Fruit fly (Drosophila melanogaster) whole organism, wandering third instar larva: ENCODE data around the gene CG18265.

Source experiments
- CrebA ChIP-seq: fragments of 200-800 bp; sonication (Bioruptor generic); optimal IDR thresholded peaks from 2 replicates; lab custom pipeline; 2016; ENCODE audit warnings: missing biosample characterization, mild to moderate bottlenecking, missing genetic modification characterization, borderline replicate concordance
- GATAd ChIP-seq: sonication (Bioruptor generic); optimal IDR thresholded peaks from 2 replicates; lab custom pipeline; 2016; ENCODE audit warnings: missing biosample characterization, missing genetic modification characterization
- HLH106 ChIP-seq: fragments of 200-800 bp; optimal IDR thresholded peaks from 3 replicates; lab custom pipeline; 2019; ENCODE audit warnings: missing biosample characterization, mild to moderate bottlenecking, missing genetic modification characterization, moderate library complexity
- Hnf4 ChIP-seq: fragments of 200-800 bp; sonication (Bioruptor generic); optimal IDR thresholded peaks from 2 replicates; lab custom pipeline; 2016; ENCODE audit warnings: missing biosample characterization, mild to moderate bottlenecking, missing genetic modification characterization
- Hr78 ChIP-seq: fragments of >200 bp; optimal IDR thresholded peaks from 2 replicates; lab custom pipeline; 2017; ENCODE audit warnings: missing biosample characterization, missing genetic modification characterization
- Hr83 ChIP-seq: fragments of 200-300 bp; sonication (Bioruptor generic); optimal IDR thresholded peaks from 2 replicates; lab custom pipeline; 2016; ENCODE audit warnings: missing biosample characterization, mild to moderate bottlenecking, missing genetic modification characterization, moderate library complexity; ENCODE audit not compliant: poor library complexity, severe bottlenecking
- Mio ChIP-seq: sonication (Bioruptor generic); optimal IDR thresholded peaks from 2 replicates; lab custom pipeline; 2016; ENCODE audit warnings: missing biosample characterization, missing genetic modification characterization
- OdsH ChIP-seq: fragments of 200-800 bp; sonication (Bioruptor generic); optimal IDR thresholded peaks from 2 replicates; lab custom pipeline; 2016; ENCODE audit warnings: missing biosample characterization, mild to moderate bottlenecking, missing genetic modification characterization
- Rel ChIP-seq, 2 experiments: fragments of 200-800 bp; sonication (Bioruptor generic) in 1 of 2; optimal IDR thresholded peaks; 2 replicates in 1 of 2; 3 replicates in 1 of 2; lab custom pipeline; 2016 to 2019; ENCODE audit warnings: mild to moderate bottlenecking in 2 of 2, missing biosample characterization in 2 of 2, missing genetic modification characterization in 2 of 2, moderate library complexity in 1 of 2
- Sp1 ChIP-seq: fragments of 200-800 bp; sonication (Bioruptor generic); optimal IDR thresholded peaks from 3 replicates; lab custom pipeline; 2019; ENCODE audit warnings: missing biosample characterization, mild to moderate bottlenecking, missing genetic modification characterization, moderate library complexity
- Vsx2 ChIP-seq: fragments of 200-300, 225-300 bp; sonication (Bioruptor generic); optimal IDR thresholded peaks from 2 replicates; lab custom pipeline; 2018; ENCODE audit warnings: missing biosample characterization, missing genetic modification characterization; ENCODE audit not compliant: partially characterized antibody
- br ChIP-seq: fragments of 200-800 bp; sonication (Bioruptor generic); optimal IDR thresholded peaks from 2 replicates; lab custom pipeline; 2016; ENCODE audit warnings: missing biosample characterization, missing genetic modification characterization
- brk ChIP-seq: fragments of 200-800 bp; sonication (Bioruptor generic); optimal IDR thresholded peaks from 2 replicates; lab custom pipeline; 2016; ENCODE audit warnings: missing biosample characterization, mild to moderate bottlenecking, missing genetic modification characterization
- dl ChIP-seq, 2 experiments: fragments of 175-275, 200-275 bp in 1 of 2; fragments of 200-275 bp in 1 of 2; sonication (Bioruptor generic); optimal IDR thresholded peaks; lab custom pipeline; 2018; ENCODE audit warnings: mild to moderate bottlenecking in 2 of 2, missing biosample characterization in 2 of 2, missing genetic modification characterization in 2 of 2, moderate library complexity in 2 of 2; ENCODE audit not compliant: partially characterized antibody in 2 of 2, insufficient read depth in 1 of 2
- dmrt93B ChIP-seq: fragments of 200-800 bp; sonication (Bioruptor generic); optimal IDR thresholded peaks from 2 replicates; lab custom pipeline; 2018; ENCODE audit warnings: missing biosample characterization, mild to moderate bottlenecking, missing genetic modification characterization
- ey ChIP-seq: fragments of 200-800 bp; sonication (Bioruptor generic); optimal IDR thresholded peaks from 2 replicates; lab custom pipeline; 2016; ENCODE audit warnings: missing biosample characterization, missing genetic modification characterization
- foxo ChIP-seq, 2 experiments: fragments of 200-800 bp; sonication (Bioruptor generic); optimal IDR thresholded peaks; 2 replicates in 1 of 2; 3 replicates in 1 of 2; lab custom pipeline; 2016 to 2017; ENCODE audit warnings: missing biosample characterization in 2 of 2, missing genetic modification characterization in 2 of 2
- fru ChIP-seq: fragments of 200-800 bp; sonication (Bioruptor generic); optimal IDR thresholded peaks from 3 replicates; lab custom pipeline; 2016; ENCODE audit warnings: missing biosample characterization, mild to moderate bottlenecking, missing genetic modification characterization
- h ChIP-seq: fragments of 200-800 bp; sonication (Bioruptor generic); optimal IDR thresholded peaks from 3 replicates; lab custom pipeline; 2016; ENCODE audit warnings: missing biosample characterization, mild to moderate bottlenecking, missing genetic modification characterization
- jim ChIP-seq: fragments of 175-275, 200-325 bp; sonication (Bioruptor generic); optimal IDR thresholded peaks from 2 replicates; lab custom pipeline; 2016; ENCODE audit warnings: missing biosample characterization, mild to moderate bottlenecking, missing genetic modification characterization
- lola ChIP-seq: fragments of >200 bp; optimal IDR thresholded peaks from 2 replicates; lab custom pipeline; 2017; ENCODE audit warnings: missing biosample characterization, missing genetic modification characterization
- psq ChIP-seq: fragments of 200-800 bp; sonication (Bioruptor generic); optimal IDR thresholded peaks from 3 replicates; lab custom pipeline; 2017; ENCODE audit warnings: missing biosample characterization, mild to moderate bottlenecking, missing genetic modification characterization, moderate library complexity
- rgr ChIP-seq: fragments of 200-800 bp; sonication (Bioruptor generic); optimal IDR thresholded peaks from 3 replicates; lab custom pipeline; 2016; ENCODE audit warnings: missing biosample characterization, mild to moderate bottlenecking, missing genetic modification characterization
- sage ChIP-seq: fragments of 200-800 bp; sonication (Bioruptor generic); optimal IDR thresholded peaks from 2 replicates; lab custom pipeline; 2016; ENCODE audit warnings: missing biosample characterization, mild to moderate bottlenecking, missing genetic modification characterization
- sv ChIP-seq: fragments of 200-800 bp; sonication (Bioruptor generic); optimal IDR thresholded peaks from 3 replicates; lab custom pipeline; 2016; ENCODE audit warnings: missing biosample characterization, missing genetic modification characterization
- tai ChIP-seq: sonication (Bioruptor generic); optimal IDR thresholded peaks from 2 replicates; lab custom pipeline; 2016; ENCODE audit warnings: missing biosample characterization, missing genetic modification characterization
- woc ChIP-seq: sonication (Bioruptor generic); optimal IDR thresholded peaks from 2 replicates; lab custom pipeline; 2016; ENCODE audit warnings: missing biosample characterization, mild to moderate bottlenecking, missing genetic modification characterization

CG18265 gene

dm6 chr3L:17494541-17494940, 55.3 kb downstream of the CG18265 start, which contains the start of gene edin:
Gene edin (plus strand): TSS chr3L:17494880.
- no peak for TF ChIP-seq Rel (GFP tag; optimal IDR thresholded peaks at IDR 0.05; lab: Kevin White, UChicago)
- TF ChIP-seq Rel (tag; optimal IDR thresholded peaks at IDR 0.05; lab: Kevin White, UChicago) = peak; percentile 99
- TF ChIP-seq sage = no peak

- TF ChIP-seq Mio (GFP tag; lab: Kevin White, UChicago) (no peak), h (peak; percentile 59), tai (GFP tag; lab: Kevin White, UChicago) (peak; percentile 50), fru (GFP tag; lab: Kevin White, UChicago) (peak; percentile 70), sv (peak; percentile 3), Vsx2 (no peak), foxo (GFP tag; optimal IDR thresholded peaks at IDR 0.05; lab: Kevin White, UChicago) (peak in 1 of 2 experiments; percentile 62), OdsH (GFP tag; lab: Kevin White, UChicago) (peak; percentile 55), woc (peak; percentile 70), psq (GFP tag; lab: Kevin White, UChicago) (peak; percentile 53), Hr83 (GFP tag; lab: Kevin White, UChicago) (no peak), Rel (GFP tag; optimal IDR thresholded peaks at IDR 0.05; lab: Kevin White, UChicago) (no peak), Rel (tag; optimal IDR thresholded peaks at IDR 0.05; lab: Kevin White, UChicago) (peak; percentile 75), rgr (GFP tag; lab: Kevin White, UChicago) (peak; percentile 62), lola (GFP tag; lab: Kevin White, UChicago) (no peak), Sp1 (peak; percentile 52), brk (GFP tag; lab: Kevin White, UChicago) (peak; percentile 14), HLH106 (tag; lab: Kevin White, UChicago) (peak; percentile 56), Hnf4 (GFP tag; lab: Kevin White, UChicago) (peak; percentile 1), ey (GFP tag; lab: Kevin White, UChicago) (peak; percentile 73), dmrt93B (GFP tag; lab: Kevin White, UChicago) (peak; percentile 32), br (GFP tag; lab: Kevin White, UChicago) (peak; percentile 74)
- TF ChIP-seq, all 38 proteins: peak for 17
Measured at dm6 chr3L:17495266-17495961, 56.2 kb downstream of the CG18265 start.

dm6 chr3L:17496012-17496411, 56.8 kb downstream of the CG18265 start:
- TF ChIP-seq br (GFP tag; lab: Kevin White, UChicago) = no peak
- TF ChIP-seq Hnf4 (GFP tag; lab: Kevin White, UChicago) = no peak
- TF ChIP-seq foxo (GFP tag; optimal IDR thresholded peaks at IDR 0.05; lab: Kevin White, UChicago) = no peak
- TF ChIP-seq dl (GFP tag; optimal IDR thresholded peaks at IDR 0.05; lab: Kevin White, UChicago; ENCODE audit: insufficient read depth in 1 of 2, partially characterized antibody in 2 of 2) = no peak
- TF ChIP-seq OdsH (GFP tag; lab: Kevin White, UChicago) = no peak
- TF ChIP-seq Hr83 (GFP tag; lab: Kevin White, UChicago) = no peak
- TF ChIP-seq brk (GFP tag; lab: Kevin White, UChicago) = no peak
- TF ChIP-seq Hr78 = no peak
- no peak for TF ChIP-seq jim (GFP tag; lab: Kevin White, UChicago)
- TF ChIP-seq rgr (GFP tag; lab: Kevin White, UChicago) = no peak
- no peak for TF ChIP-seq ey (GFP tag; lab: Kevin White, UChicago)
- no peak for TF ChIP-seq Mio (GFP tag; lab: Kevin White, UChicago)
- TF ChIP-seq CrebA (GFP tag; lab: Kevin White, UChicago) = no peak
- no peak for TF ChIP-seq woc
- TF ChIP-seq psq (GFP tag; lab: Kevin White, UChicago) = no peak
- no peak for TF ChIP-seq sv
- no peak for TF ChIP-seq GATAd (GFP tag; lab: Kevin White, UChicago)

- TF ChIP-seq woc (no peak), rgr (GFP tag; lab: Kevin White, UChicago) (peak; percentile 12), fru (GFP tag; lab: Kevin White, UChicago) (peak; percentile 41), h (peak; percentile 24)
- TF ChIP-seq, all 38 proteins: peak for 3
Measured at dm6 chr3L:17496871-17497492, 57.8 kb downstream of the CG18265 start.
